Worm (Caenorhabditis elegans) whole organism, L4 larva: ENCODE measurements around the gene Y71H2B.8.

Experiments
- Y5F2A.4 ChIP-seq: fragments of 200-800 bp; sonication (Bioruptor generic); optimal IDR thresholded peaks from 2 replicates; lab custom pipeline; 2018; ENCODE audit warnings: mild to moderate bottlenecking, missing genetic modification characterization, missing compliant biosample characterization
- ama-1 ChIP-seq: fragments of 150-350 bp; optimal IDR thresholded peaks from 2 replicates; lab custom pipeline; 2014; ENCODE audit warnings: inconsistent platforms, mixed read lengths
- hlh-30 ChIP-seq: sonication (generic microtip); optimal IDR thresholded peaks from 2 replicates; lab custom pipeline; 2017; ENCODE audit warnings: antibody characterized with exemption, mild to moderate bottlenecking, missing genetic modification characterization, missing compliant biosample characterization; ENCODE audit not compliant: insufficient read depth
- hmg-1.1 ChIP-seq: fragments of 200-800 bp; sonication (Bioruptor generic); IDR thresholded peaks from 2 replicates; pipeline ENCODE4 v1.3.6; 2022; ENCODE audit warnings: missing genetic modification reagents, missing genetic modification characterization, missing compliant biosample characterization
- lim-7 ChIP-seq: fragments of 200-800 bp; sonication (Bioruptor generic); IDR thresholded peaks from 2 replicates; pipeline ENCODE4 v1.3.6; 2022; ENCODE audit warnings: missing genetic modification characterization, missing compliant biosample characterization
- lsy-2 ChIP-seq, 2 experiments: fragments of 150-350 bp in 1 of 2; sonication (generic microtip) in 1 of 2; optimal IDR thresholded peaks; 2 replicates each; lab custom pipeline; 2014 to 2017; ENCODE audit warnings: missing biosample characterization in 2 of 2, missing genetic modification characterization in 2 of 2
- mes-2 ChIP-seq: sonication (generic microtip); optimal IDR thresholded peaks from 2 replicates; lab custom pipeline; 2016; ENCODE audit warnings: missing genotype, mild to moderate bottlenecking, missing genetic modification characterization, missing compliant biosample characterization; ENCODE audit not compliant: poor library complexity, severe bottlenecking
- nhr-237 ChIP-seq: sonication (generic microtip); optimal IDR thresholded peaks from 2 replicates; lab custom pipeline; 2017; ENCODE audit warnings: missing biosample characterization, missing genetic modification characterization
- nhr-41 ChIP-seq: fragments of 200-800 bp; sonication (Bioruptor generic); IDR thresholded peaks from 2 replicates; pipeline ENCODE4 v1.3.6; 2022; ENCODE audit warnings: missing genetic modification reagents, missing genetic modification characterization, missing compliant biosample characterization
- pqm-1 ChIP-seq: sonication (generic microtip); optimal IDR thresholded peaks from 2 replicates; lab custom pipeline; 2017; ENCODE audit warnings: missing biosample characterization, missing genetic modification characterization

ce11 chrIII:2616212-2616611, 37.1 kb downstream of the Y71H2B.8 start:
- TF ChIP-seq hlh-30 (tag; lab: Kevin White, UChicago) (no peak), nhr-41 (GFP tag; lab: Robert Waterston, UW) (no peak), lsy-2 (tag; optimal IDR thresholded peaks at IDR 0.05; lab: Kevin White, UChicago) (no peak), hmg-1.1 (GFP tag; lab: Robert Waterston, UW) (no peak), Y5F2A.4 (GFP tag; lab: Kevin White, UChicago) (no peak), pqm-1 (tag; lab: Kevin White, UChicago) (no peak), nhr-237 (tag; lab: Kevin White, UChicago) (no peak), ama-1 (lab: Kevin White, UChicago) (no peak), mes-2 (tag; lab: Kevin White, UChicago) (no peak), lim-7 (GFP tag; lab: Robert Waterston, UW) (no peak)
